Worm (Caenorhabditis elegans) whole organism, mixed stage, embryonic: ENCODE results near the gene C10A4.2.

ENCODE experiments used
- blmp-1 ChIP-seq: fragments of 150-350 bp; optimal IDR thresholded peaks from 2 replicates; lab custom pipeline; 2014; ENCODE audit warnings: missing biosample characterization, missing genetic modification characterization
- ces-1 ChIP-seq: fragments of 150-350 bp; optimal IDR thresholded peaks from 2 replicates; lab custom pipeline; 2014; ENCODE audit warnings: missing biosample characterization, missing genetic modification reagents, missing genetic modification characterization
- cnd-1 ChIP-seq: fragments of 200-800 bp; sonication (Bioruptor generic); optimal IDR thresholded peaks from 2 replicates; lab custom pipeline; 2018; ENCODE audit warnings: mild to moderate bottlenecking, missing genetic modification characterization, missing compliant biosample characterization
- elt-1 ChIP-seq: sonication (generic microtip); optimal IDR thresholded peaks from 2 replicates; lab custom pipeline; 2017; ENCODE audit warnings: missing genetic modification characterization, mild to moderate bottlenecking, missing compliant biosample characterization, antibody characterized with exemption, moderate library complexity, borderline replicate concordance; ENCODE audit not compliant: insufficient read depth
- lsy-2 ChIP-seq: fragments of 150-350 bp; optimal IDR thresholded peaks from 2 replicates; lab custom pipeline; 2014; ENCODE audit warnings: missing biosample characterization, missing genetic modification characterization
- mep-1 ChIP-seq: fragments of 150-350 bp; optimal IDR thresholded peaks from 2 replicates; lab custom pipeline; 2017; ENCODE audit warnings: missing biosample characterization, missing genetic modification reagents, missing genetic modification characterization, inconsistent platforms
- nhr-237 ChIP-seq: fragments of 150-350 bp; optimal IDR thresholded peaks from 2 replicates; lab custom pipeline; 2014; ENCODE audit warnings: missing biosample characterization, missing genetic modification characterization
- nhr-28 ChIP-seq: fragments of 150-350 bp; optimal IDR thresholded peaks from 2 replicates; lab custom pipeline; 2014; ENCODE audit warnings: missing biosample characterization, missing genetic modification characterization
- pha-4 ChIP-seq: fragments of 150-350 bp; optimal IDR thresholded peaks from 2 replicates; lab custom pipeline; 2018; ENCODE audit warnings: missing biosample characterization, missing genetic modification reagents, missing genetic modification characterization
- snpc-4 ChIP-seq: fragments of 150-350 bp; optimal IDR thresholded peaks from 2 replicates; lab custom pipeline; 2014; ENCODE audit warnings: missing biosample characterization, missing genetic modification characterization
- unc-62 ChIP-seq: fragments of 150-350 bp; optimal IDR thresholded peaks from 2 replicates; lab custom pipeline; 2014; ENCODE audit warnings: missing biosample characterization, missing genetic modification reagents, missing genetic modification characterization
- ztf-11 ChIP-seq: fragments of 150-350 bp; optimal IDR thresholded peaks from 2 replicates; lab custom pipeline; 2014; ENCODE audit warnings: missing biosample characterization, missing genetic modification characterization

DNA sequence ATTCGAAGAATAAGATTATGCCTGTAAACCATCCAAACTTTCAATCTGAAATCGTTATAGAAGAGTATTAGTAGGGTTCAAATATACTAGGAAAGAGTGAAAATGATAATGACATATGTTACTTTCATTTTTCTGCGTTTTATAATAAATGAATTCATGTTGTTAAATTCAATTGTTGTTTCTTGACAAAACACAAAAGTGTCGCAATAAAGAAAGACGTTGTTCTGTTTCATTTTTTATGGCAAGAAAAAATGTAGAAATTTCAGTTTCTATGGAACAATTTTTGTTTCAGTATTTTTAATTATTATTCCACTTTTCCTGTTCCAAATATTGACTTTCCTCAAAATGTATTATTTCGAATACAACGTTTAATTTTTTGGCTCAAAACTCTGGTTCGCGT is 9.2 kb upstream of the C10A4.2 start, which contains the start of gene C10A4.4:
- no peak for TF ChIP-seq lsy-2 (tag; lab: Kevin White, UChicago)
- no peak for TF ChIP-seq nhr-28 (tag; lab: Kevin White, UChicago)
- TF ChIP-seq mep-1 (tag; lab: Kevin White, UChicago) = no peak
- no peak for TF ChIP-seq ztf-11 (tag; lab: Kevin White, UChicago)
- no peak for TF ChIP-seq pha-4 (tag; lab: Kevin White, UChicago)
- TF ChIP-seq snpc-4 (tag; lab: Kevin White, UChicago) = no peak
- no peak for TF ChIP-seq nhr-237 (tag; lab: Kevin White, UChicago)
- no peak for TF ChIP-seq blmp-1 (tag; lab: Kevin White, UChicago)
- TF ChIP-seq elt-1 = no peak
- TF ChIP-seq unc-62 (GFP tag; lab: Kevin White, UChicago) = no peak
- TF ChIP-seq ces-1 (GFP tag; lab: Kevin White, UChicago) = no peak
- no peak for TF ChIP-seq cnd-1 (tag; lab: Kevin White, UChicago)
